Fruit fly (Drosophila melanogaster) whole organism, embryonic: ENCODE results near the gene Neu2.
A peak's percentile ranks its signal among the peaks of the same experiment; 100 is the strongest.

Experiments
- ATbp ChIP-seq: fragments of 200-800 bp; sonication (Bioruptor generic); optimal IDR thresholded peaks from 2 replicates; lab custom pipeline; 2017; ENCODE audit warnings: missing biosample characterization, mild to moderate bottlenecking, missing genetic modification characterization, missing genetic modification reagents
- Antp ChIP-seq: fragments of 200-800 bp; sonication (Bioruptor generic); optimal IDR thresholded peaks from 3 replicates; lab custom pipeline; 2016; ENCODE audit warnings: missing biosample characterization, missing genetic modification characterization
- CG13287 ChIP-seq: fragments of 200-800 bp; sonication (Bioruptor generic); IDR thresholded peaks from 2 replicates; pipeline ENCODE4 v1.3.6; 2022; ENCODE audit warnings: missing biosample characterization, missing genetic modification characterization; ENCODE audit not compliant: partially characterized antibody
- CG14667 ChIP-seq: fragments of 200-800 bp; sonication (Bioruptor generic); IDR thresholded peaks from 2 replicates; pipeline ENCODE4 v1.3.6; 2022; ENCODE audit warnings: missing biosample characterization, missing genetic modification characterization
- CG14965 ChIP-seq: fragments of 200-800 bp; sonication (Bioruptor generic); optimal IDR thresholded peaks from 2 replicates; lab custom pipeline; 2016; ENCODE audit warnings: missing biosample characterization, missing genetic modification characterization, borderline replicate concordance
- CG15696 ChIP-seq: fragments of 200-800 bp; sonication (Bioruptor generic); optimal IDR thresholded peaks from 2 replicates; lab custom pipeline; 2019; ENCODE audit warnings: missing biosample characterization, mild to moderate bottlenecking, missing genetic modification characterization, moderate library complexity
- CG1792 ChIP-seq: fragments of 200-800 bp; sonication (Bioruptor generic); optimal IDR thresholded peaks from 2 replicates; lab custom pipeline; 2016; ENCODE audit warnings: missing biosample characterization, missing genetic modification characterization
- CG2199 ChIP-seq: fragments of 200-800 bp; sonication (Bioruptor generic); IDR thresholded peaks from 3 replicates; pipeline ENCODE4 v1.3.6; 2022; ENCODE audit warnings: missing biosample characterization, missing genetic modification characterization
- CG2712 ChIP-seq: fragments of 200-800 bp; optimal IDR thresholded peaks from 3 replicates; lab custom pipeline; 2019; ENCODE audit warnings: missing biosample characterization, mild to moderate bottlenecking, missing genetic modification characterization, moderate library complexity
- CG32767 ChIP-seq: fragments of 200-800 bp; sonication (Bioruptor generic); IDR thresholded peaks from 2 replicates; pipeline ENCODE4 v1.3.6; 2022; ENCODE audit warnings: missing biosample characterization, missing genetic modification characterization
- CG5245 ChIP-seq: fragments of 200-800 bp; sonication (Bioruptor generic); optimal IDR thresholded peaks from 3 replicates; lab custom pipeline; 2016; ENCODE audit warnings: missing biosample characterization, missing genetic modification characterization
- CkIIα-i1 ChIP-seq: fragments of 200-800 bp; sonication (Bioruptor generic); IDR thresholded peaks from 2 replicates; pipeline ENCODE4 v1.3.6; 2022; ENCODE audit warnings: missing biosample characterization, missing genetic modification characterization
- CoRest ChIP-seq: fragments of 200-800 bp; sonication (Bioruptor generic); optimal IDR thresholded peaks from 3 replicates; lab custom pipeline; 2018; ENCODE audit warnings: missing biosample characterization, mild to moderate bottlenecking, missing genetic modification characterization, moderate library complexity
- Deaf1 ChIP-seq: fragments of 200-800 bp; optimal IDR thresholded peaks from 3 replicates; lab custom pipeline; 2019; ENCODE audit warnings: missing biosample characterization, mild to moderate bottlenecking, missing genetic modification characterization, moderate library complexity
- Dref ChIP-seq: fragments of 200-800 bp; sonication (Bioruptor generic); IDR thresholded peaks from 2 replicates; pipeline ENCODE4 v1.3.6; 2022; ENCODE audit warnings: missing biosample characterization, missing genetic modification characterization
- Elba2 ChIP-seq: fragments of 200-800 bp; sonication (Bioruptor generic); optimal IDR thresholded peaks from 3 replicates; lab custom pipeline; 2016; ENCODE audit warnings: missing biosample characterization, missing genetic modification characterization
- Fer1 ChIP-seq: fragments of 200-800 bp; sonication (Bioruptor generic); optimal IDR thresholded peaks from 2 replicates; lab custom pipeline; 2017; ENCODE audit warnings: missing biosample characterization, mild to moderate bottlenecking, missing genetic modification characterization
- H15 ChIP-seq: fragments of 200-800 bp; sonication (Bioruptor generic); IDR thresholded peaks from 3 replicates; pipeline ENCODE4 v1.3.6; 2022; ENCODE audit warnings: missing biosample characterization, missing genetic modification characterization
- HLH54F ChIP-seq: fragments of 200-800 bp; sonication (Bioruptor generic); optimal IDR thresholded peaks from 3 replicates; lab custom pipeline; 2016; ENCODE audit warnings: missing biosample characterization, missing genetic modification characterization
- Hey ChIP-seq: fragments of 200-800 bp; sonication (Bioruptor generic); optimal IDR thresholded peaks from 3 replicates; lab custom pipeline; 2018; ENCODE audit warnings: missing biosample characterization, mild to moderate bottlenecking, missing genetic modification characterization
- HmgZ ChIP-seq: fragments of 200-800 bp; sonication (Bioruptor generic); optimal IDR thresholded peaks from 2 replicates; lab custom pipeline; 2018; ENCODE audit warnings: missing biosample characterization, mild to moderate bottlenecking, missing genetic modification characterization
- MESR4 ChIP-seq: fragments of 200-800 bp; sonication (Bioruptor generic); optimal IDR thresholded peaks from 2 replicates; lab custom pipeline; 2018; ENCODE audit warnings: missing biosample characterization, mild to moderate bottlenecking, missing genetic modification characterization, moderate library complexity
- Med ChIP-seq: fragments of 200-800 bp; sonication (Bioruptor generic); peaks from one replicate; lab custom pipeline; 2016; ENCODE audit warnings: missing biosample characterization, missing genetic modification characterization, mild to moderate bottlenecking, inconsistent platforms, moderate library complexity
- Meics ChIP-seq: fragments of 200-800 bp; sonication (Bioruptor generic); optimal IDR thresholded peaks from 2 replicates; lab custom pipeline; 2017; ENCODE audit warnings: missing biosample characterization, mild to moderate bottlenecking, missing genetic modification characterization
- NK7.1 ChIP-seq: fragments of 200-800 bp; sonication (Bioruptor generic); optimal IDR thresholded peaks from 3 replicates; lab custom pipeline; 2016; ENCODE audit warnings: missing biosample characterization, missing genetic modification characterization
- Neu2 ChIP-seq: fragments of 200-800 bp; sonication (Bioruptor generic); optimal IDR thresholded peaks from 3 replicates; lab custom pipeline; 2016; ENCODE audit warnings: missing biosample characterization, missing genetic modification characterization, borderline replicate concordance
- Nf-YA ChIP-seq: fragments of 200-800 bp; sonication (Bioruptor generic); IDR thresholded peaks from 2 replicates; pipeline ENCODE4 v1.3.6; 2022; ENCODE audit warnings: missing biosample characterization, missing genetic modification characterization
- Opbp ChIP-seq: fragments of 200-800 bp; sonication (Bioruptor generic); IDR thresholded peaks from 3 replicates; pipeline ENCODE4 v1.3.6; 2022; ENCODE audit warnings: missing biosample characterization, missing genetic modification characterization; ENCODE audit not compliant: partially characterized antibody
- Pdp1 ChIP-seq, 2 experiments: fragments of 200-800 bp; sonication (Bioruptor generic); optimal IDR thresholded peaks; 3 replicates each; lab custom pipeline; 2016; ENCODE audit warnings: missing biosample characterization in 2 of 2, missing genetic modification characterization in 2 of 2, mild to moderate bottlenecking in 1 of 2, moderate library complexity in 1 of 2
- cg ChIP-seq: fragments of 200-800 bp; sonication (Bioruptor generic); optimal IDR thresholded peaks from 3 replicates; lab custom pipeline; 2019; ENCODE audit warnings: missing biosample characterization, mild to moderate bottlenecking, missing genetic modification characterization, moderate library complexity
- chinmo ChIP-seq: fragments of 200-800 bp; sonication (Bioruptor generic); IDR thresholded peaks from 4 replicates; pipeline ENCODE4 v1.3.6; 2022; ENCODE audit warnings: missing biosample characterization, missing genetic modification characterization; ENCODE audit not compliant: partially characterized antibody
- emc ChIP-seq: fragments of 200-800 bp; sonication (Bioruptor generic); optimal IDR thresholded peaks from 2 replicates; lab custom pipeline; 2016; ENCODE audit warnings: missing biosample characterization, missing genetic modification characterization
- fd64A ChIP-seq: fragments of 200-800 bp; sonication (Bioruptor generic); optimal IDR thresholded peaks from 3 replicates; lab custom pipeline; 2018; ENCODE audit warnings: missing biosample characterization, mild to moderate bottlenecking, missing genetic modification characterization
- gem ChIP-seq: fragments of 200-800 bp; sonication (Bioruptor generic); optimal IDR thresholded peaks from 2 replicates; lab custom pipeline; 2019; ENCODE audit warnings: missing biosample characterization, mild to moderate bottlenecking, missing genetic modification characterization, moderate library complexity
- grn ChIP-seq: fragments of 200-800 bp; sonication (Bioruptor generic); optimal IDR thresholded peaks from 3 replicates; lab custom pipeline; 2017; ENCODE audit warnings: missing biosample characterization, missing genetic modification characterization
- her ChIP-seq: fragments of 200-800 bp; sonication (Bioruptor generic); optimal IDR thresholded peaks from 2 replicates; lab custom pipeline; 2016; ENCODE audit warnings: missing biosample characterization, missing genetic modification characterization
- kni ChIP-seq: fragments of 200-800 bp; sonication (Bioruptor generic); optimal IDR thresholded peaks from 3 replicates; lab custom pipeline; 2017; ENCODE audit warnings: mild to moderate bottlenecking, missing biosample characterization, missing genetic modification reagents, missing genetic modification characterization
- nerfin-1 ChIP-seq: fragments of 200-800 bp; sonication (Bioruptor generic); optimal IDR thresholded peaks from 3 replicates; lab custom pipeline; 2019; ENCODE audit warnings: missing biosample characterization, mild to moderate bottlenecking, missing genetic modification characterization, moderate library complexity
- onecut ChIP-seq: fragments of 200-800 bp; sonication (Bioruptor generic); IDR thresholded peaks from 2 replicates; pipeline ENCODE4 v1.3.6; 2022; ENCODE audit warnings: missing biosample characterization, missing genetic modification characterization
- pum ChIP-seq: fragments of 200-800 bp; sonication (Bioruptor generic); optimal IDR thresholded peaks from 2 replicates; lab custom pipeline; 2016; ENCODE audit warnings: missing biosample characterization, missing genetic modification characterization
- sd ChIP-seq: fragments of 200-800 bp; sonication (Bioruptor generic); optimal IDR thresholded peaks from 3 replicates; lab custom pipeline; 2018; ENCODE audit warnings: missing biosample characterization, mild to moderate bottlenecking, missing genetic modification characterization, moderate library complexity
- sim ChIP-seq: fragments of 200-800 bp; sonication (Bioruptor generic); IDR thresholded peaks from 2 replicates; pipeline ENCODE4 v1.3.6; 2022; ENCODE audit warnings: missing biosample characterization, missing genetic modification characterization
- stc ChIP-seq: fragments of 200-800 bp; sonication (Bioruptor generic); IDR thresholded peaks from 2 replicates; pipeline ENCODE4 v1.3.6; 2022; ENCODE audit warnings: missing biosample characterization, missing genetic modification characterization
- wek ChIP-seq: fragments of 200-800 bp; sonication (Bioruptor generic); optimal IDR thresholded peaks from 3 replicates; lab custom pipeline; 2018; ENCODE audit warnings: missing biosample characterization, mild to moderate bottlenecking, missing genetic modification characterization, moderate library complexity

Gene Neu2

dm6 chr3L:21509488-21510122, 19.2 kb upstream of the Neu2 start (continued):
- peak; percentile 70 for TF ChIP-seq gem (tag; lab: Kevin White, UChicago)
- TF ChIP-seq, all 482 proteins: peak for 158

DNA sequence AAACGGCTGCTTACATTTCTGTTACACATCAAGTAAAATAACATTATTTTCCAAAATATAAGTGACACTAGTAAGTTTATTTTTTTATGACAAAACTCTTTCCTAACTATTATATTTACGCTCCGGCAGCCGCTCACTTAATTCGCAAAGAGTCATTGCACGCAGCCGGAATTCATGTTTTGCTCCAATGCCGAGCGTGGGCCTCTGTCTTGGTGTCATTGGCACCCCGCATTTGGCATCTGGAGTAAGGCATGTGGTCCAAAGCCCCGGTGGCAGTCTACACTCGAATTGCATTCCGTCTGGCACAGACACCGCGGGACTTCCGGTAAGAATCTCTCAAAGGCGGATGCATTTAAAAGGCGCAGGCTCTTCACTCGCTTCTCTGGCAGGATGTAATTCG, 18.2 kb upstream of the Neu2 start:
- TF ChIP-seq Med (GFP tag; lab: Kevin White, UChicago) = peak; percentile 67
- TF ChIP-seq CG32767 = no peak

DNA sequence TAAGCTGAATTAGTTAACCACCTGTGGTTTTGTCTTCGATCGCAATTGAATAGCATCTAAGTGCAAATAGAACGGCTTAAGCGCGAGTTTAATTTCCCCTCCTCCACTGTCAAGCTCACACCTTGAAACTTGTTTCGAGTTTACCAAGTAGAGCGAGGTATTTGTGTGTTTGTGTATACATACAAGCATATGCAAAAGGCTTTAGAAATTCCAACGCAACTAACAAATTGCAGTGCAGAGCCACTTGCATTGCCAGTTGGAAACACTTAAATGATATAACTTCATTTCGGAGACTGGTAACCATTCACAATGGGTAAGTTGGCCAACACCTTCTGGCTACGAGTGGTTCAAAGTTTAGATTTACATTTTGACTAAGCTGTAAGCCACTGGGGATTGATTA, 17.6 kb upstream of the Neu2 start:
- peak; percentile 90 for TF ChIP-seq nerfin-1 (tag; lab: Kevin White, UChicago)
- peak; percentile 65 for TF ChIP-seq CG2712
- 0 out of 3 replicates have a peak, but pooled peaks have one; percentile 29 for TF ChIP-seq CG2199
- peak; percentile 30 for TF ChIP-seq kni
- TF ChIP-seq sd (tag; lab: Kevin White, UChicago) = peak; percentile 73
- TF ChIP-seq MESR4 (GFP tag; lab: Kevin White, UChicago) = peak; percentile 35
- TF ChIP-seq Pdp1 (GFP tag; optimal IDR thresholded peaks at IDR 0.05; lab: Kevin White, UChicago) = peak in 1 of 2 experiments; percentile 5
- TF ChIP-seq HLH54F (GFP tag; lab: Kevin White, UChicago) = no peak
- no peak for TF ChIP-seq Neu2 (GFP tag; lab: Kevin White, UChicago)
- TF ChIP-seq CG15696 (tag; lab: Kevin White, UChicago) = no peak
- TF ChIP-seq cg (GFP tag; lab: Kevin White, UChicago) = peak; percentile 30
- TF ChIP-seq Elba2 (GFP tag; lab: Kevin White, UChicago) = peak; percentile 61
- 0 out of 3 replicates have a peak, but pooled peaks have one; percentile 19 for TF ChIP-seq Opbp (GFP tag; lab: Robert Waterston, UW)

DNA sequence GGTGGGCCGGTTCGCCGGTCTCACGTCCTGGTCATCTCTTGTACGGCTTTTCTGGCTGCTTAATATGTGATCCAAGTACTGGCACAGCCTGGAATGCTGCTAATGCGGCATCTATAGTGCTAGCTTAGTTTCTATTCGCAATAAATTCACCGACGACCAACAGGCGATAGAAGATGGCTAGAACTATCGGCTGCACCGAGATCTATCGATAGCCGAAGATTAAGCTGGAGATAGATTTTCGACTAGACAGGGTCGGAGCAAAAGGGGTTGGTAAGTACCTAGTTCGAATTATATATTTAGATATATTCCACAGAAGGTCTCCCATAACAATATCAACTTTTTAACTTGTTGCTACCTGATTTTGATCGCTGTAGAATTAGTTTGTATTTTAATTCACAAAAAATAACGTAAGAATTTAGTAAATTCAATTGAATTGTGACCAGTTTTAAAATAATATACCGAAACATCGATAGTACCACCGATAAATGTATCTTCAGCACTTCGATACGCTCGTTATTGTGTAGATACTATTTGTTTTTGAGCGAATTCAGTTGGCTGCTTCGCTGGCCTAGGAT, 17.1 kb upstream of the Neu2 start, which contains the start of the genes Glg1 and M6:
Glg1 (minus strand) TSS at position 185 of the 575 bp plus-strand sequence.
M6 (plus strand) TSS at position 499 of the 575 bp plus-strand sequence.
- TF ChIP-seq pum (GFP tag; lab: Kevin White, UChicago) = peak; percentile 69
- TF ChIP-seq Fer1 (GFP tag; lab: Kevin White, UChicago) = peak; percentile 73
- TF ChIP-seq CG14965 (GFP tag; lab: Kevin White, UChicago) = no peak
- TF ChIP-seq CkIIα-i1 (GFP tag; lab: Robert Waterston, UW) = no peak
- TF ChIP-seq H15 (GFP tag; lab: Robert Waterston, UW) = peak; percentile 29; the same call in 1 of the 3 replicates
- TF ChIP-seq HmgZ (tag; lab: Kevin White, UChicago) = peak; percentile 72
- no peak for TF ChIP-seq sim
- TF ChIP-seq chinmo (GFP tag; lab: Robert Waterston, UW) = peak; percentile 93; the same call in 3 of the 4 replicates
- TF ChIP-seq CG14667 (GFP tag; lab: Robert Waterston, UW) = peak; percentile 15; the same call in 1 of the 2 replicates
- peak; percentile 58 for TF ChIP-seq onecut (GFP tag; lab: Robert Waterston, UW)
- TF ChIP-seq fd64A (GFP tag; lab: Kevin White, UChicago) = no peak
- TF ChIP-seq stc = no peak
- TF ChIP-seq emc (GFP tag; lab: Kevin White, UChicago) = peak; percentile 3
- no peak for TF ChIP-seq Hey (tag; lab: Kevin White, UChicago)
- TF ChIP-seq Dref (GFP tag; lab: Robert Waterston, UW) = peak; percentile 89
- TF ChIP-seq CoRest = peak; percentile 83
- peak; percentile 27 for TF ChIP-seq CG1792 (GFP tag; lab: Kevin White, UChicago)
- no peak for TF ChIP-seq Nf-YA (GFP tag; lab: Robert Waterston, UW)
- peak; percentile 2 for TF ChIP-seq ATbp (GFP tag; lab: Kevin White, UChicago)
- TF ChIP-seq CG13287 (GFP tag; lab: Robert Waterston, UW) = peak; percentile 93
- peak; percentile 93 for TF ChIP-seq grn
- TF ChIP-seq CG5245 = no peak
- TF ChIP-seq her (GFP tag; lab: Kevin White, UChicago) = no peak
- TF ChIP-seq NK7.1 (GFP tag; lab: Kevin White, UChicago) = no peak
- TF ChIP-seq Antp (GFP tag; lab: Kevin White, UChicago) = peak; percentile 64
- peak; percentile 59 for TF ChIP-seq Deaf1 (tag; lab: Kevin White, UChicago)
- peak; percentile 71 for TF ChIP-seq Meics
- TF ChIP-seq wek (GFP tag; lab: Kevin White, UChicago) = no peak
